Fruit fly (Drosophila melanogaster) whole organism, embryonic: ENCODE data around the gene put.

ENCODE experiments used
- Asciz ChIP-seq: fragments of 200-800 bp; sonication (Bioruptor generic); optimal IDR thresholded peaks from 2 replicates; lab custom pipeline; 2017; ENCODE audit warnings: missing biosample characterization, mild to moderate bottlenecking, missing genetic modification characterization, missing genetic modification reagents
- Bdp1 ChIP-seq: fragments of 200-800 bp; sonication (Bioruptor generic); optimal IDR thresholded peaks from 3 replicates; lab custom pipeline; 2016; ENCODE audit warnings: missing biosample characterization, missing genetic modification characterization
- CG10543 ChIP-seq: fragments of 200-800 bp; sonication (Bioruptor generic); optimal IDR thresholded peaks from 3 replicates; lab custom pipeline; 2017; ENCODE audit warnings: missing biosample characterization, mild to moderate bottlenecking, missing genetic modification characterization, moderate library complexity
- CG12071 ChIP-seq: fragments of 200-800 bp; sonication (Bioruptor generic); optimal IDR thresholded peaks from 3 replicates; lab custom pipeline; 2018; ENCODE audit warnings: missing biosample characterization, mild to moderate bottlenecking, missing genetic modification characterization
- CG12299 ChIP-seq: fragments of 200-800 bp; sonication (Bioruptor generic); optimal IDR thresholded peaks from 2 replicates; lab custom pipeline; 2018; ENCODE audit warnings: missing biosample characterization, mild to moderate bottlenecking, missing genetic modification characterization
- CG13123 ChIP-seq: fragments of 200-800 bp; sonication (Bioruptor generic); optimal IDR thresholded peaks from 2 replicates; lab custom pipeline; 2016; ENCODE audit warnings: missing biosample characterization, missing genetic modification characterization
- CG14014 ChIP-seq: fragments of 200-800 bp; sonication (Bioruptor generic); IDR thresholded peaks from 2 replicates; pipeline ENCODE4 v1.3.6; 2022; ENCODE audit warnings: missing biosample characterization, missing genetic modification characterization
- CG15011 ChIP-seq: fragments of 200-800 bp; sonication (Bioruptor generic); optimal IDR thresholded peaks from 3 replicates; lab custom pipeline; 2018; ENCODE audit warnings: missing biosample characterization, mild to moderate bottlenecking, missing genetic modification characterization
- CG15696 ChIP-seq: fragments of 200-800 bp; sonication (Bioruptor generic); optimal IDR thresholded peaks from 2 replicates; lab custom pipeline; 2019; ENCODE audit warnings: missing biosample characterization, mild to moderate bottlenecking, missing genetic modification characterization, moderate library complexity
- CG1602 ChIP-seq: fragments of 200-800 bp; sonication (Bioruptor generic); optimal IDR thresholded peaks from 3 replicates; lab custom pipeline; 2016; ENCODE audit warnings: missing biosample characterization, missing genetic modification characterization
- CG17361 ChIP-seq: fragments of 200-800 bp; sonication (Bioruptor generic); IDR thresholded peaks from 3 replicates; pipeline ENCODE4 v1.3.6; 2022; ENCODE audit warnings: missing biosample characterization, missing genetic modification characterization
- CG2875 ChIP-seq: fragments of 200-800 bp; sonication (Bioruptor generic); optimal IDR thresholded peaks from 2 replicates; lab custom pipeline; 2017; ENCODE audit warnings: missing biosample characterization, mild to moderate bottlenecking, missing genetic modification characterization, missing genetic modification reagents
- CG2889 ChIP-seq: fragments of 200-800 bp; sonication (Bioruptor generic); IDR thresholded peaks from 3 replicates; pipeline ENCODE4 v1.3.6; 2022; ENCODE audit warnings: missing biosample characterization, missing genetic modification characterization
- CG30020 ChIP-seq: fragments of 200-800 bp; optimal IDR thresholded peaks from 2 replicates; lab custom pipeline; 2019; ENCODE audit warnings: missing biosample characterization, mild to moderate bottlenecking, missing genetic modification characterization, moderate library complexity
- CG3065 ChIP-seq: fragments of 200-800 bp; sonication (Bioruptor generic); optimal IDR thresholded peaks from 2 replicates; lab custom pipeline; 2016; ENCODE audit warnings: missing biosample characterization, missing genetic modification characterization
- CG32767 ChIP-seq: fragments of 200-800 bp; sonication (Bioruptor generic); IDR thresholded peaks from 2 replicates; pipeline ENCODE4 v1.3.6; 2022; ENCODE audit warnings: missing biosample characterization, missing genetic modification characterization
- CG32772 ChIP-seq: fragments of 200-800 bp; sonication (Bioruptor generic); IDR thresholded peaks from 2 replicates; pipeline ENCODE4 v1.3.6; 2022; ENCODE audit warnings: missing biosample characterization, missing genetic modification characterization
- CG4707 ChIP-seq: fragments of 200-800 bp; sonication (Bioruptor generic); optimal IDR thresholded peaks from 2 replicates; lab custom pipeline; 2018; ENCODE audit warnings: missing biosample characterization, mild to moderate bottlenecking, missing genetic modification characterization, moderate library complexity
- CG6175 ChIP-seq: fragments of 200-800 bp; sonication (Bioruptor generic); IDR thresholded peaks from 3 replicates; pipeline ENCODE4 v1.3.6; 2022; ENCODE audit warnings: missing biosample characterization, missing genetic modification characterization
- CG6272 ChIP-seq: fragments of 200-800 bp; sonication (Bioruptor generic); IDR thresholded peaks from 2 replicates; pipeline ENCODE4 v1.3.6; 2022; ENCODE audit warnings: missing biosample characterization, missing genetic modification characterization
- CG6654 ChIP-seq: fragments of 200-800 bp; sonication (Bioruptor generic); optimal IDR thresholded peaks from 2 replicates; lab custom pipeline; 2017; ENCODE audit warnings: missing biosample characterization, mild to moderate bottlenecking, missing genetic modification characterization
- CG7357 ChIP-seq: fragments of 200-800 bp; sonication (Bioruptor generic); IDR thresholded peaks from 3 replicates; pipeline ENCODE4 v1.3.6; 2022; ENCODE audit warnings: missing biosample characterization, missing genetic modification characterization
- CG8388 ChIP-seq: fragments of 200-800 bp; sonication (Bioruptor generic); optimal IDR thresholded peaks from 2 replicates; lab custom pipeline; 2019; ENCODE audit warnings: missing biosample characterization, mild to moderate bottlenecking, missing genetic modification characterization, moderate library complexity
- CG9215 ChIP-seq: fragments of 200-800 bp; sonication (Bioruptor generic); IDR thresholded peaks from 2 replicates; pipeline ENCODE4 v1.3.6; 2022; ENCODE audit warnings: missing biosample characterization, missing genetic modification characterization
- CG9609 ChIP-seq: fragments of 200-800 bp; sonication (Bioruptor generic); optimal IDR thresholded peaks from 3 replicates; lab custom pipeline; 2016; ENCODE audit warnings: missing biosample characterization, missing genetic modification characterization
- CG9817 ChIP-seq: fragments of 200-800 bp; sonication (Bioruptor generic); optimal IDR thresholded peaks from 2 replicates; lab custom pipeline; 2018; ENCODE audit warnings: missing biosample characterization, mild to moderate bottlenecking, missing genetic modification characterization, moderate library complexity
- Camta ChIP-seq: fragments of 200-800 bp; sonication (Bioruptor generic); optimal IDR thresholded peaks from 2 replicates; lab custom pipeline; 2016; ENCODE audit warnings: missing biosample characterization, missing genetic modification characterization
- Dbx ChIP-seq: fragments of 200-800 bp; sonication (Bioruptor generic); IDR thresholded peaks from 3 replicates; pipeline ENCODE4 v1.3.6; 2022; ENCODE audit warnings: missing biosample characterization, missing genetic modification characterization
- HLHmδ ChIP-seq: fragments of 200-800 bp; sonication (Bioruptor generic); optimal IDR thresholded peaks from 2 replicates; lab custom pipeline; 2018; ENCODE audit warnings: missing biosample characterization, mild to moderate bottlenecking, missing genetic modification characterization, moderate library complexity
- Hand ChIP-seq: fragments of 200-800 bp; sonication (Bioruptor generic); optimal IDR thresholded peaks from 2 replicates; lab custom pipeline; 2017; ENCODE audit warnings: mild to moderate bottlenecking, missing biosample characterization, missing genetic modification reagents, missing genetic modification characterization
- HmgZ ChIP-seq: fragments of 200-800 bp; sonication (Bioruptor generic); optimal IDR thresholded peaks from 2 replicates; lab custom pipeline; 2018; ENCODE audit warnings: missing biosample characterization, mild to moderate bottlenecking, missing genetic modification characterization
- Hr78 ChIP-seq, 2 experiments: fragments of 200-800 bp in 1 of 2; fragments of >200 bp in 1 of 2; sonication (Bioruptor generic) in 1 of 2; optimal IDR thresholded peaks; 2 replicates each; lab custom pipeline; 2017 to 2019; ENCODE audit warnings: missing biosample characterization in 2 of 2, missing genetic modification characterization in 2 of 2, mild to moderate bottlenecking in 1 of 2, moderate library complexity in 1 of 2
- Kr ChIP-seq: fragments of 200-800 bp; sonication (Bioruptor generic); optimal IDR thresholded peaks from 2 replicates; lab custom pipeline; 2017; ENCODE audit warnings: missing biosample characterization, mild to moderate bottlenecking, missing genetic modification characterization
- Meics ChIP-seq: fragments of 200-800 bp; sonication (Bioruptor generic); optimal IDR thresholded peaks from 2 replicates; lab custom pipeline; 2017; ENCODE audit warnings: missing biosample characterization, mild to moderate bottlenecking, missing genetic modification characterization
- Opbp ChIP-seq: fragments of 200-800 bp; sonication (Bioruptor generic); IDR thresholded peaks from 3 replicates; pipeline ENCODE4 v1.3.6; 2022; ENCODE audit warnings: missing biosample characterization, missing genetic modification characterization; ENCODE audit not compliant: partially characterized antibody
- Trl ChIP-seq, 3 experiments: fragments of >200 bp in 2 of 3; fragments of 200-800 bp in 1 of 3; sonication (Bioruptor generic) in 1 of 3; optimal IDR thresholded peaks; 2 replicates in 1 of 3; 3 replicates in 2 of 3; lab custom pipeline; 2016 to 2017; ENCODE audit warnings: missing biosample characterization in 1 of 3, missing genetic modification characterization in 1 of 3
- bowl ChIP-seq: fragments of 200-800 bp; sonication (Bioruptor generic); IDR thresholded peaks from 2 replicates; pipeline ENCODE4 v1.3.6; 2022; ENCODE audit warnings: missing biosample characterization, missing genetic modification characterization
- br ChIP-seq: fragments of >200 bp; optimal IDR thresholded peaks from 2 replicates; lab custom pipeline; 2017
- dmrt11E ChIP-seq: fragments of 200-800 bp; sonication (Bioruptor generic); optimal IDR thresholded peaks from 3 replicates; lab custom pipeline; 2018; ENCODE audit warnings: missing biosample characterization, mild to moderate bottlenecking, missing genetic modification characterization, moderate library complexity
- fd102C ChIP-seq: fragments of 200-800 bp; sonication (Bioruptor generic); optimal IDR thresholded peaks from 2 replicates; lab custom pipeline; 2018; ENCODE audit warnings: missing biosample characterization, mild to moderate bottlenecking, missing genetic modification characterization, moderate library complexity
- jigr1 ChIP-seq: fragments of 200-800 bp; sonication (Bioruptor generic); IDR thresholded peaks from 3 replicates; pipeline ENCODE4 v1.3.6; 2022; ENCODE audit warnings: missing biosample characterization, missing genetic modification characterization
- ken ChIP-seq: fragments of 200-800 bp; sonication (Bioruptor generic); IDR thresholded peaks from 3 replicates; pipeline ENCODE4 v1.3.6; 2022; ENCODE audit warnings: missing biosample characterization, missing genetic modification characterization
- pb ChIP-seq: fragments of 200-800 bp; sonication (Bioruptor generic); optimal IDR thresholded peaks from 3 replicates; lab custom pipeline; 2016; ENCODE audit warnings: missing biosample characterization, missing genetic modification characterization
- rib ChIP-seq: fragments of 200-800 bp; sonication (Bioruptor generic); IDR thresholded peaks from 2 replicates; pipeline ENCODE4 v1.3.6; 2022; ENCODE audit warnings: missing biosample characterization, missing genetic modification characterization
- row ChIP-seq: fragments of 200-800 bp; sonication (Bioruptor generic); IDR thresholded peaks from 3 replicates; pipeline ENCODE4 v1.3.6; 2022; ENCODE audit warnings: missing biosample characterization, missing genetic modification characterization
- tgo ChIP-seq: fragments of 200-800 bp; sonication (Bioruptor generic); IDR thresholded peaks from 3 replicates; pipeline ENCODE4 v1.3.6; 2022; ENCODE audit warnings: missing biosample characterization, missing genetic modification characterization
- tll ChIP-seq, 2 experiments: fragments of 200-800 bp in 1 of 2; fragments of >200 bp in 1 of 2; sonication (Bioruptor generic) in 1 of 2; optimal IDR thresholded peaks; 2 replicates each; lab custom pipeline; 2017 to 2019; ENCODE audit warnings: missing biosample characterization in 2 of 2, missing genetic modification characterization in 2 of 2, mild to moderate bottlenecking in 1 of 2, moderate library complexity in 1 of 2
- tup ChIP-seq: fragments of 200-800 bp; sonication (Bioruptor generic); optimal IDR thresholded peaks from 2 replicates; lab custom pipeline; 2016; ENCODE audit warnings: missing biosample characterization, mild to moderate bottlenecking, missing genetic modification characterization, moderate library complexity
- yki ChIP-seq: fragments of >200 bp; optimal IDR thresholded peaks from 3 replicates; lab custom pipeline; 2018

Gene put

DNA sequence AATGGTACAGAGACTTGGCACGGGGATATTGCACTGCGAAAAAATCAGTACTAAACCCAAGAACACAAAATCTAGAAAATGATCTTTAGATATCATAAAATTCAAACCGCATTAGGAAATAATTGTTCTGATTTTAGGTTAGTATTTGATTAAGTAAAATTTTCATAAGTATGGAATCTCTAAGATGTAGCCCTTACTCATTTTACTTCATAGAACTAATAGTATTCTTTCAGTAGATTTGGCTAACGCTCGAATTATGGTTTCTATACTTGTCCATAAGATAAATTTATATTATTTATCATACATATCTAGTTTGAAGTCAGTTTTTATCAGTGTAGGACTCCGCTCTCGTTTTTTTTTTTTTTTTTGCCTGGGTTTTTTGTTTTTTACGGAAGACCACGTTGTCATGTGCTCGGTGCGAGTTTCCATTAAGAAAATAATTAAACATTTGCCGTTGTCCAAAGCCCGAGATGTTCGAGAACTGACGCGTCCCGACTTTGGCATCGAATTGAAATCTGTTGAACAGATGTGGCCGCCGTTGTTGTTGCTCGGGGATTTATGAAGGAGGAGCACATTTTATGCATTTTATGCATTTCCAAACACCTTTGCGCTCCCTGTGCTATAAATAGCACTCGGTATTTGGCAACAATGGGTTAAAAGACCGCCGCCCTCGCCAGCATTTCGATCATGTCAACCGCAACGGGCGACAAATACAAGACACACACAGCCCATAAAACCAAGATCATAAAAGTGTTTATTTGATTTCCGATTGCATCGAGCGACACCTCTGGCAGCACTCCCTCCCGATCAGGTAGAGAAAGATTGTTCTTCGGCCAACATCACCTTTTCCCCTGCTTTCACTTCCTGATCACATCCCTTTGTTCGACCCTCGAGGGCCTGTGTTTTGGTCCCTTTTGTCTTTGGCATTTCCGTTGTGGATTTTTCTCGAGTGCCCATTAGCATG lies 38.7 kb downstream of the put start (continued):
- TF ChIP-seq CG9817, result no peak
- TF ChIP-seq CG1602 (GFP tag; lab: Kevin White, UChicago), result peak; percentile 11
- TF ChIP-seq HmgZ (tag; lab: Kevin White, UChicago), result no peak
- peak in 1 of 2 experiments; percentile 92 for TF ChIP-seq tll (GFP tag; optimal IDR thresholded peaks at IDR 0.05; lab: Kevin White, UChicago)
- no peak for TF ChIP-seq CG12071 (GFP tag; lab: Kevin White, UChicago)
- no peak for TF ChIP-seq tup (GFP tag; lab: Kevin White, UChicago)
- TF ChIP-seq Trl (optimal IDR thresholded peaks at IDR 0.05; lab: Kevin White, UChicago), result no peak
- TF ChIP-seq Trl (GFP tag; optimal IDR thresholded peaks at IDR 0.05; lab: Kevin White, UChicago), result no peak
- no peak for TF ChIP-seq jigr1 (GFP tag; lab: Robert Waterston, UW)
- TF ChIP-seq CG2875, result no peak
- no peak for TF ChIP-seq CG13123 (GFP tag; lab: Kevin White, UChicago)
- peak; percentile 37 for TF ChIP-seq CG15696 (tag; lab: Kevin White, UChicago)
- no peak for TF ChIP-seq CG9215
- no peak for TF ChIP-seq Asciz
- TF ChIP-seq rib (GFP tag; lab: Robert Waterston, UW), result no peak
- no peak for TF ChIP-seq CG6175
- no peak for TF ChIP-seq Kr (GFP tag; lab: Kevin White, UChicago)
- TF ChIP-seq dmrt11E (tag; lab: Kevin White, UChicago), result peak; percentile 75
- TF ChIP-seq Opbp (GFP tag; lab: Robert Waterston, UW), result no peak
- TF ChIP-seq yki (lab: Kevin White, UChicago), result no peak
- TF ChIP-seq CG8388, result no peak
- TF ChIP-seq Hand (GFP tag; lab: Kevin White, UChicago), result no peak
- no peak for TF ChIP-seq CG3065
- no peak for TF ChIP-seq pb (GFP tag; lab: Kevin White, UChicago)
- TF ChIP-seq CG32772, result no peak
- TF ChIP-seq CG14014 (GFP tag; lab: Robert Waterston, UW), result no peak
- TF ChIP-seq fd102C (GFP tag; lab: Kevin White, UChicago), result no peak
- TF ChIP-seq CG6654, result no peak
- no peak for TF ChIP-seq bowl (GFP tag; lab: Robert Waterston, UW)
- TF ChIP-seq br (lab: Kevin White, UChicago), result no peak
- no peak for TF ChIP-seq CG9609 (GFP tag; lab: Kevin White, UChicago)
- no peak for TF ChIP-seq HLHmδ
- TF ChIP-seq CG15011 (GFP tag; lab: Kevin White, UChicago), result no peak
- peak; percentile 46; the same call in 2 of the 3 replicates for TF ChIP-seq CG17361 (GFP tag; lab: Robert Waterston, UW)
- no peak for TF ChIP-seq Bdp1 (GFP tag; lab: Kevin White, UChicago)
- no peak for TF ChIP-seq CG32767 (GFP tag; lab: Robert Waterston, UW)
- TF ChIP-seq CG12299 (tag; lab: Kevin White, UChicago), result no peak
- TF ChIP-seq Camta (GFP tag; lab: Kevin White, UChicago), result no peak
- TF ChIP-seq CG2889 (GFP tag; lab: Robert Waterston, UW), result no peak
- no peak for TF ChIP-seq Dbx (GFP tag; lab: Robert Waterston, UW)
- no peak for TF ChIP-seq CG4707
- no peak for TF ChIP-seq CG10543
- no peak for TF ChIP-seq CG30020 (tag; lab: Kevin White, UChicago)
- TF ChIP-seq Hr78 (GFP tag; optimal IDR thresholded peaks at IDR 0.05; lab: Kevin White, UChicago), result no peak
- no peak for TF ChIP-seq tgo (GFP tag; lab: Robert Waterston, UW)
- no peak for TF ChIP-seq ken (GFP tag; lab: Robert Waterston, UW)
- 0 out of 3 replicates have a peak, but pooled peaks have one; percentile 28 for TF ChIP-seq row (GFP tag; lab: Robert Waterston, UW)
- no peak for TF ChIP-seq CG6272 (GFP tag; lab: Robert Waterston, UW)
- no peak for TF ChIP-seq Meics (GFP tag; lab: Kevin White, UChicago)
- no peak for TF ChIP-seq CG7357 (GFP tag; lab: Robert Waterston, UW)
